Worm (Caenorhabditis elegans): Measurements from ENCODE around the gene pfk-1.1.

- TF ChIP-seq ceh-82 (tag; optimal IDR thresholded peaks at IDR 0.05) (no peak), ZK546.5 (tag; optimal IDR thresholded peaks at IDR 0.05) (no peak), aly-2 (tag; optimal IDR thresholded peaks at IDR 0.05) (no peak)
Observed at ce11 chrX:2928089-2928488, 12.6 kb upstream of the pfk-1.1 start.

Measured in whole organism, L2 larva.